Fruit fly (Drosophila melanogaster) whole organism, prepupa: ENCODE data around the gene ebi.

ENCODE experiments used
- Blimp-1 ChIP-seq: fragments of 200-800 bp; sonication (Bioruptor generic); optimal IDR thresholded peaks from 3 replicates; lab custom pipeline; 2017; ENCODE audit warnings: missing biosample characterization, missing genetic modification characterization, mild to moderate bottlenecking, moderate library complexity, missing genetic modification reagents
- CG10631 ChIP-seq: fragments of 200-800 bp; sonication (Bioruptor generic); optimal IDR thresholded peaks from 2 replicates; lab custom pipeline; 2016; ENCODE audit warnings: missing biosample characterization, missing genetic modification characterization
- CG10669 ChIP-seq: fragments of 200-800 bp; sonication (Bioruptor generic); optimal IDR thresholded peaks from 3 replicates; lab custom pipeline; 2018; ENCODE audit warnings: missing biosample characterization, mild to moderate bottlenecking, missing genetic modification characterization, moderate library complexity
- CG11294 ChIP-seq: fragments of 200-800 bp; sonication (Bioruptor generic); IDR thresholded peaks from 2 replicates; pipeline ENCODE4 v1.3.6; 2022; ENCODE audit warnings: missing biosample characterization, missing genetic modification characterization
- CG11762 ChIP-seq: fragments of 200-800 bp; sonication (Bioruptor generic); optimal IDR thresholded peaks from 3 replicates; lab custom pipeline; 2016; ENCODE audit warnings: missing biosample characterization, missing genetic modification characterization; ENCODE audit not compliant: insufficient read depth
- CG11902 ChIP-seq: fragments of 200-800 bp; sonication (Bioruptor generic); optimal IDR thresholded peaks from 3 replicates; lab custom pipeline; 2016; ENCODE audit warnings: missing biosample characterization, missing genetic modification characterization
- CG15336 ChIP-seq: fragments of 200-800 bp; sonication (Bioruptor generic); IDR thresholded peaks from 2 replicates; pipeline ENCODE4 v1.3.6; 2022; ENCODE audit warnings: missing biosample characterization, missing genetic modification characterization
- CG16779 ChIP-seq: fragments of 200-800 bp; sonication (Bioruptor generic); optimal IDR thresholded peaks from 3 replicates; lab custom pipeline; 2017; ENCODE audit warnings: missing biosample characterization, mild to moderate bottlenecking, missing genetic modification characterization
- CG3032 ChIP-seq: fragments of 200-800 bp; optimal IDR thresholded peaks from 2 replicates; lab custom pipeline; 2019; ENCODE audit warnings: missing biosample characterization, mild to moderate bottlenecking, missing genetic modification characterization, moderate library complexity
- CG32006 ChIP-seq: fragments of 200-800 bp; sonication (Bioruptor generic); optimal IDR thresholded peaks from 3 replicates; lab custom pipeline; 2017; ENCODE audit warnings: missing biosample characterization, mild to moderate bottlenecking, missing genetic modification characterization
- CG34406 ChIP-seq: fragments of 200-800 bp; sonication (Bioruptor generic); optimal IDR thresholded peaks from 3 replicates; lab custom pipeline; 2016; ENCODE audit warnings: missing biosample characterization, missing genetic modification characterization
- CG3919 ChIP-seq: fragments of 200-800 bp; sonication (Bioruptor generic); optimal IDR thresholded peaks from 3 replicates; lab custom pipeline; 2016; ENCODE audit warnings: missing biosample characterization, missing genetic modification characterization
- CG4318 ChIP-seq: fragments of 200-800 bp; sonication (Bioruptor generic); optimal IDR thresholded peaks from 3 replicates; lab custom pipeline; 2017; ENCODE audit warnings: missing biosample characterization, mild to moderate bottlenecking, missing genetic modification characterization
- CG6163 ChIP-seq: fragments of 200-800 bp; sonication (Bioruptor generic); IDR thresholded peaks from 3 replicates; pipeline ENCODE4 v1.3.6; 2022; ENCODE audit warnings: missing biosample characterization, missing genetic modification characterization
- CG6276 ChIP-seq: fragments of 200-800 bp; sonication (Bioruptor generic); optimal IDR thresholded peaks from 2 replicates; lab custom pipeline; 2017; ENCODE audit warnings: missing biosample characterization, mild to moderate bottlenecking, missing genetic modification characterization
- CG6792 ChIP-seq: fragments of 200-800 bp; sonication (Bioruptor generic); optimal IDR thresholded peaks from 3 replicates; lab custom pipeline; 2016; ENCODE audit warnings: missing biosample characterization, missing genetic modification characterization
- CG6854 ChIP-seq: fragments of 200-800 bp; sonication (Bioruptor generic); optimal IDR thresholded peaks from 2 replicates; lab custom pipeline; 2017; ENCODE audit warnings: missing biosample characterization, mild to moderate bottlenecking, missing genetic modification characterization
- CG7368 ChIP-seq: fragments of 200-800 bp; sonication (Bioruptor generic); optimal IDR thresholded peaks from 3 replicates; lab custom pipeline; 2016; ENCODE audit warnings: missing biosample characterization, missing genetic modification characterization
- CG8119 ChIP-seq: fragments of 200-800 bp; sonication (Bioruptor generic); IDR thresholded peaks from 3 replicates; pipeline ENCODE4 v1.3.6; 2022; ENCODE audit warnings: missing biosample characterization, missing genetic modification characterization
- CG8632 ChIP-seq: fragments of 200-800 bp; sonication (Bioruptor generic); optimal IDR thresholded peaks from 3 replicates; lab custom pipeline; 2016; ENCODE audit warnings: missing biosample characterization, missing genetic modification characterization
- CG9139 ChIP-seq: fragments of 200-800 bp; sonication (Bioruptor generic); optimal IDR thresholded peaks from 3 replicates; lab custom pipeline; 2017; ENCODE audit warnings: missing biosample characterization, mild to moderate bottlenecking, missing genetic modification characterization
- Eip75B ChIP-seq: fragments of 200-800 bp; sonication (Bioruptor generic); optimal IDR thresholded peaks from 3 replicates; lab custom pipeline; 2016; ENCODE audit warnings: missing biosample characterization, missing genetic modification characterization
- Eip78C ChIP-seq: fragments of 200-800 bp; sonication (Bioruptor generic); peaks from one replicate; lab custom pipeline; 2016; ENCODE audit warnings: missing biosample characterization, missing genetic modification characterization
- Gug ChIP-seq: fragments of 200-800 bp; sonication (Bioruptor generic); IDR thresholded peaks from 2 replicates; pipeline ENCODE4 v1.3.6; 2022; ENCODE audit warnings: missing biosample characterization, missing genetic modification characterization
- Hr39 ChIP-seq: fragments of 200-800 bp; sonication (Bioruptor generic); optimal IDR thresholded peaks from 2 replicates; lab custom pipeline; 2016; ENCODE audit warnings: missing biosample characterization, missing genetic modification characterization
- Hr4 ChIP-seq: fragments of 200-800 bp; sonication (Bioruptor generic); optimal IDR thresholded peaks from 3 replicates; lab custom pipeline; 2016; ENCODE audit warnings: missing biosample characterization, missing genetic modification characterization
- Met ChIP-seq: fragments of 200-800 bp; sonication (Bioruptor generic); optimal IDR thresholded peaks from 3 replicates; lab custom pipeline; 2016; ENCODE audit warnings: missing biosample characterization, missing genetic modification characterization
- Sox14 ChIP-seq: fragments of 200-800 bp; sonication (Bioruptor generic); optimal IDR thresholded peaks from 3 replicates; lab custom pipeline; 2016; ENCODE audit warnings: missing biosample characterization, missing genetic modification characterization
- Sox15 ChIP-seq: fragments of 200-800 bp; sonication (Bioruptor generic); optimal IDR thresholded peaks from 3 replicates; lab custom pipeline; 2016; ENCODE audit warnings: missing biosample characterization, missing genetic modification characterization
- dac ChIP-seq: fragments of 200-800 bp; sonication (Bioruptor generic); optimal IDR thresholded peaks from 2 replicates; lab custom pipeline; 2017; ENCODE audit warnings: missing biosample characterization, mild to moderate bottlenecking, missing genetic modification characterization
- dsx ChIP-seq: fragments of 200-800 bp; optimal IDR thresholded peaks from 3 replicates; lab custom pipeline; 2019; ENCODE audit warnings: missing biosample characterization, mild to moderate bottlenecking, missing genetic modification characterization, moderate library complexity; ENCODE audit not compliant: poor library complexity, severe bottlenecking
- eg ChIP-seq: fragments of 200-800 bp; sonication (Bioruptor generic); IDR thresholded peaks from 3 replicates; pipeline ENCODE4 v1.3.6; 2022; ENCODE audit warnings: missing biosample characterization, missing genetic modification characterization
- esn ChIP-seq: fragments of 200-800 bp; sonication (Bioruptor generic); optimal IDR thresholded peaks from 2 replicates; lab custom pipeline; 2016; ENCODE audit warnings: missing biosample characterization, mild to moderate bottlenecking, missing genetic modification characterization, moderate library complexity
- fd59A ChIP-seq: fragments of 200-800 bp; sonication (Bioruptor generic); optimal IDR thresholded peaks from 2 replicates; lab custom pipeline; 2017; ENCODE audit warnings: missing biosample characterization, mild to moderate bottlenecking, missing genetic modification characterization, missing genetic modification reagents
- fd85E ChIP-seq: fragments of 200-800 bp; sonication (Bioruptor generic); optimal IDR thresholded peaks from 3 replicates; lab custom pipeline; 2016; ENCODE audit warnings: missing biosample characterization, missing genetic modification characterization
- lz ChIP-seq: fragments of 200-800 bp; sonication (Bioruptor generic); optimal IDR thresholded peaks from 3 replicates; lab custom pipeline; 2016; ENCODE audit warnings: missing biosample characterization, missing genetic modification characterization
- net ChIP-seq: fragments of 200-800 bp; sonication (Bioruptor generic); optimal IDR thresholded peaks from 3 replicates; lab custom pipeline; 2016; ENCODE audit warnings: missing biosample characterization, missing genetic modification characterization
- salr ChIP-seq, 2 experiments: fragments of 200-800 bp; sonication (Bioruptor generic); optimal IDR thresholded peaks; 3 replicates each; lab custom pipeline; 2016 to 2018; ENCODE audit warnings: missing biosample characterization in 2 of 2, missing genetic modification characterization in 2 of 2, mild to moderate bottlenecking in 1 of 2
- spab ChIP-seq: fragments of 200-800 bp; sonication (Bioruptor generic); optimal IDR thresholded peaks from 2 replicates; lab custom pipeline; 2017; ENCODE audit warnings: missing biosample characterization, mild to moderate bottlenecking, missing genetic modification characterization, missing genetic modification reagents
- ss ChIP-seq, 2 experiments: fragments of 200-800 bp; sonication (Bioruptor generic); optimal IDR thresholded peaks; 2 replicates in 1 of 2; 3 replicates in 1 of 2; lab custom pipeline; 2017 to 2018; ENCODE audit warnings: mild to moderate bottlenecking in 2 of 2, missing biosample characterization in 2 of 2, missing genetic modification characterization in 2 of 2, moderate library complexity in 1 of 2
- topi ChIP-seq: fragments of 200-800 bp; sonication (Bioruptor generic); optimal IDR thresholded peaks from 3 replicates; lab custom pipeline; 2016; ENCODE audit warnings: missing biosample characterization, missing genetic modification characterization
- vri ChIP-seq: fragments of 200-800 bp; sonication (Bioruptor generic); optimal IDR thresholded peaks from 3 replicates; lab custom pipeline; 2016; ENCODE audit warnings: missing biosample characterization, mild to moderate bottlenecking, missing genetic modification characterization

The ebi gene

dm6 chr2L:403627-404575 lies 11.0 kb upstream of the ebi start, which contains the start of gene Polr1B:
Gene Polr1B (plus strand): TSS chr2L:404285.
- peak; percentile 33; the same call in 1 of the 3 replicates for TF ChIP-seq CG6163 (GFP tag; lab: Robert Waterston, UW)
- TF ChIP-seq lz (GFP tag; lab: Kevin White, UChicago), result peak; percentile 13
- peak; percentile 36 for TF ChIP-seq esn (GFP tag; lab: Kevin White, UChicago)
- no peak for TF ChIP-seq dsx

dm6 chr2L:412931-413330 lies 1.9 kb upstream of the ebi start:
- TF ChIP-seq dsx, result no peak
- no peak for TF ChIP-seq CG6276 (GFP tag; lab: Kevin White, UChicago)
- no peak for TF ChIP-seq CG11902 (GFP tag; lab: Kevin White, UChicago)
- no peak for TF ChIP-seq Sox15 (GFP tag; lab: Kevin White, UChicago)
- TF ChIP-seq Met, result no peak
- TF ChIP-seq fd59A, result peak; percentile 22
- no peak for TF ChIP-seq vri
- peak; percentile 14; the same call in 1 of the 2 replicates for TF ChIP-seq CG11294
- TF ChIP-seq ss (GFP tag; optimal IDR thresholded peaks at IDR 0.05; lab: Kevin White, UChicago), result no peak
- peak; percentile 42 for TF ChIP-seq CG3032 (tag; lab: Kevin White, UChicago)
- TF ChIP-seq CG8632 (GFP tag; lab: Kevin White, UChicago), result no peak
- peak; percentile 70 for TF ChIP-seq CG8119 (GFP tag; lab: Robert Waterston, UW)
- no peak for TF ChIP-seq CG7368 (GFP tag; lab: Kevin White, UChicago)
- no peak for TF ChIP-seq Hr39 (GFP tag; lab: Kevin White, UChicago)
- no peak for TF ChIP-seq Eip78C (GFP tag; lab: Kevin White, UChicago)
- TF ChIP-seq Blimp-1, result no peak
- no peak for TF ChIP-seq CG6792
- no peak for TF ChIP-seq spab
- TF ChIP-seq salr (GFP tag; optimal IDR thresholded peaks at IDR 0.05; lab: Kevin White, UChicago), result peak in 1 of 2 experiments; percentile 41
- TF ChIP-seq CG32006 (GFP tag; lab: Kevin White, UChicago), result no peak
- TF ChIP-seq eg (GFP tag; lab: Robert Waterston, UW), result no peak; the same call in 2 of the 3 replicates
- TF ChIP-seq CG10631, result no peak
- peak; percentile 66 for TF ChIP-seq CG15336
- no peak for TF ChIP-seq CG16779 (tag; lab: Kevin White, UChicago)
- peak; percentile 3 for TF ChIP-seq dac (GFP tag; lab: Kevin White, UChicago)
- no peak for TF ChIP-seq CG34406 (GFP tag; lab: Kevin White, UChicago)
- no peak for TF ChIP-seq CG4318
- TF ChIP-seq fd85E (GFP tag; lab: Kevin White, UChicago), result no peak
- TF ChIP-seq CG3919, result no peak
- TF ChIP-seq Eip75B (GFP tag; lab: Kevin White, UChicago), result no peak
- TF ChIP-seq topi (GFP tag; lab: Kevin White, UChicago), result no peak
- no peak for TF ChIP-seq Sox14 (GFP tag; lab: Kevin White, UChicago)
- peak; percentile 81 for TF ChIP-seq Hr4 (GFP tag; lab: Kevin White, UChicago)
- TF ChIP-seq CG9139 (GFP tag; lab: Kevin White, UChicago), result no peak
- TF ChIP-seq esn (GFP tag; lab: Kevin White, UChicago), result no peak
- TF ChIP-seq net (GFP tag; lab: Kevin White, UChicago), result no peak
- no peak for TF ChIP-seq CG6854 (GFP tag; lab: Kevin White, UChicago)
- no peak for TF ChIP-seq Gug
- no peak for TF ChIP-seq CG6163 (GFP tag; lab: Robert Waterston, UW)
- no peak for TF ChIP-seq CG10669 (GFP tag; lab: Kevin White, UChicago)
- TF ChIP-seq CG11762 (GFP tag; lab: Kevin White, UChicago), result peak; percentile 26
